Fruit fly (Drosophila melanogaster): Measurements from ENCODE around the gene abo.
A peak's percentile ranks its signal among the peaks of the same experiment; 100 is the strongest.

abo gene

dm6 chr2L:10975193-10975592 lies at the start of gene abo:
TSS of gene abo (minus strand) at chr2L:10975293.
- no peak for TF ChIP-seq CG17801 (GFP tag; optimal IDR thresholded peaks at IDR 0.05; ENCODE audit: partially characterized antibody)

dm6 chr2L:11023875-11024274 lies 48.8 kb upstream of the abo start:
- no peak for TF ChIP-seq CG17801 (GFP tag; optimal IDR thresholded peaks at IDR 0.05; ENCODE audit: partially characterized antibody)

- no peak for TF ChIP-seq CG17801 (GFP tag; optimal IDR thresholded peaks at IDR 0.05; ENCODE audit: partially characterized antibody)
Measured at dm6 chr2L:11022804-11023203, 47.7 kb upstream of the abo start.

- no peak for TF ChIP-seq CG17801 (GFP tag; optimal IDR thresholded peaks at IDR 0.05; ENCODE audit: partially characterized antibody)
Measured at dm6 chr2L:11021606-11022005, 46.5 kb upstream of the abo start.

- no peak for TF ChIP-seq CG17801 (GFP tag; optimal IDR thresholded peaks at IDR 0.05; ENCODE audit: partially characterized antibody)
Measured at dm6 chr2L:11016695-11017094, 41.6 kb upstream of the abo start, which contains the start of gene CG14913. TSS of gene CG14913 (plus strand) at chr2L:11016995.

dm6 chr2L:11015320-11015719 lies 40.2 kb upstream of the abo start, which contains the start of gene Acp32CD:
TSS of gene Acp32CD (plus strand) at chr2L:11015620.
- no peak for TF ChIP-seq CG17801 (GFP tag; optimal IDR thresholded peaks at IDR 0.05; ENCODE audit: partially characterized antibody)

dm6 chr2L:11014671-11015070 lies 39.6 kb upstream of the abo start:
- TF ChIP-seq CG17801 (GFP tag; optimal IDR thresholded peaks at IDR 0.05; ENCODE audit: partially characterized antibody) = no peak

- TF ChIP-seq CG17801 (GFP tag; optimal IDR thresholded peaks at IDR 0.05; ENCODE audit: partially characterized antibody) = no peak
Measured at dm6 chr2L:11014018-11014611, 39.0 kb upstream of the abo start.

dm6 chr2L:11010999-11011398 lies 35.9 kb upstream of the abo start, which contains the start of the genes Art8 and dUTPase:
TSS of gene Art8 (minus strand) at chr2L:11011086.
TSS of gene dUTPase (plus strand) at chr2L:11011312.
- peak; percentile 69 for TF ChIP-seq CG17801 (GFP tag; optimal IDR thresholded peaks at IDR 0.05; ENCODE audit: partially characterized antibody)

dm6 chr2L:11004674-11005045 lies 29.6 kb upstream of the abo start, which contains the start of gene Nup154:
TSS of gene Nup154 (plus strand) at chr2L:11004820.
- TF ChIP-seq CG17801 (GFP tag; optimal IDR thresholded peaks at IDR 0.05; ENCODE audit: partially characterized antibody) = no peak

- peak; percentile 84 for TF ChIP-seq CG17801 (GFP tag; optimal IDR thresholded peaks at IDR 0.05; ENCODE audit: partially characterized antibody)
Measured at dm6 chr2L:11003925-11004673, 29.0 kb upstream of the abo start, which contains the start of gene RpL9. TSS of gene RpL9 (minus strand) at chr2L:11004189.

dm6 chr2L:11001376-11002122 lies 26.5 kb upstream of the abo start, which contains the start of the genes aub and lectin-33A:
TSS of gene aub (minus strand) at chr2L:11001476.
TSS of gene lectin-33A (plus strand) at chr2L:11002072.
- no peak for TF ChIP-seq CG17801 (GFP tag; optimal IDR thresholded peaks at IDR 0.05; ENCODE audit: partially characterized antibody)

- peak; percentile 38 for TF ChIP-seq CG17801 (GFP tag; optimal IDR thresholded peaks at IDR 0.05; ENCODE audit: partially characterized antibody)
Measured at dm6 chr2L:10989162-10989561, 14.1 kb upstream of the abo start, which contains the start of gene TTLL4A. TSS of gene TTLL4A (plus strand) at chr2L:10989401.

dm6 chr2L:10988026-10988425 lies 12.9 kb upstream of the abo start:
- TF ChIP-seq CG17801 (GFP tag; optimal IDR thresholded peaks at IDR 0.05; ENCODE audit: partially characterized antibody) = no peak

dm6 chr2L:10987370-10987853 lies 12.3 kb upstream of the abo start, which contains the start of the genes piwi and CG12253:
TSS of gene piwi (minus strand) at chr2L:10987420.
TSS of gene CG12253 (plus strand) at chr2L:10987806.
- TF ChIP-seq CG17801 (GFP tag; optimal IDR thresholded peaks at IDR 0.05; ENCODE audit: partially characterized antibody) = peak; percentile 6

Measured in ovary, adult (tissue).